Fruit fly (Drosophila melanogaster): ENCODE data around the gene CG14143.

The CG14143 gene

dm6 chr3L:11109454-11109853 is 25.3 kb upstream of the CG14143 start, which contains the start of the genes CG34012 and emei (continued):
- TF ChIP-seq CG4617 (GFP tag; optimal IDR thresholded peaks at IDR 0.05; ENCODE audit: borderline replicate concordance) (peak; percentile 6), dmrt11E (tag; optimal IDR thresholded peaks at IDR 0.05) (no peak), CG34422 (GFP tag; IDR thresholded peaks at IDR 0.05) (0 out of 3 replicates have a peak, but pooled peaks have one; percentile 37), Ets65A (GFP tag) (no peak), Ptx1 (GFP tag; IDR thresholded peaks at IDR 0.05) (no peak), CG13123 (GFP tag; optimal IDR thresholded peaks at IDR 0.05) (no peak), CG1233 (GFP tag; optimal IDR thresholded peaks at IDR 0.05) (no peak), CG17186 (GFP tag; optimal IDR thresholded peaks at IDR 0.05) (peak; percentile 18), zfh1 (GFP tag; IDR thresholded peaks at IDR 0.05) (no peak), Sry-δ (GFP tag; optimal IDR thresholded peaks at IDR 0.05) (no peak), Scr (GFP tag; IDR thresholded peaks at IDR 0.05; ENCODE audit: partially characterized antibody) (no peak), Sin3A (optimal IDR thresholded peaks at IDR 0.05) (peak; percentile 21), Max (GFP tag; optimal IDR thresholded peaks at IDR 0.05) (no peak), CG6791 (GFP tag; IDR thresholded peaks at IDR 0.05; ENCODE audit: partially characterized antibody) (no peak), CG7928 (GFP tag; optimal IDR thresholded peaks at IDR 0.05) (no peak), ATbp (GFP tag; optimal IDR thresholded peaks at IDR 0.05) (no peak), sna (GFP tag; IDR thresholded peaks at IDR 0.05; ENCODE audit: partially characterized antibody) (0 out of 2 replicates have a peak, but pooled peaks have one; percentile 30), Hr51 (GFP tag; optimal IDR thresholded peaks at IDR 0.05) (no peak), Dp (GFP tag; optimal IDR thresholded peaks at IDR 0.05) (peak; percentile 80), MESR4 (GFP tag; optimal IDR thresholded peaks at IDR 0.05) (peak; percentile 55), pho (GFP tag; optimal IDR thresholded peaks at IDR 0.05) (no peak), phol (tag; optimal IDR thresholded peaks at IDR 0.05) (peak; percentile 54), Dip2 (GFP tag; IDR thresholded peaks at IDR 0.05) (no peak), CG14710 (tag; optimal IDR thresholded peaks at IDR 0.05) (peak; percentile 60), CG9215 (GFP tag; IDR thresholded peaks at IDR 0.05) (no peak), bcd (GFP tag; optimal IDR thresholded peaks at IDR 0.05) (no peak), gfzf (GFP tag; optimal IDR thresholded peaks at IDR 0.05) (peak; percentile 77), CG5953 (GFP tag; IDR thresholded peaks at IDR 0.05) (no peak), CG7745 (tag; optimal IDR thresholded peaks at IDR 0.05) (no peak), E2f2 (GFP tag; IDR thresholded peaks at IDR 0.05) (peak; percentile 88), CG12071 (GFP tag; optimal IDR thresholded peaks at IDR 0.05) (no peak), run (tag; optimal IDR thresholded peaks at IDR 0.05) (no peak), Lpt (GFP tag; optimal IDR thresholded peaks at IDR 0.05) (no peak), CG2889 (GFP tag; IDR thresholded peaks at IDR 0.05) (no peak), CG11695 (GFP tag; IDR thresholded peaks at IDR 0.05) (no peak), D (optimal IDR thresholded peaks at IDR 0.05) (no peak), D (GFP tag; optimal IDR thresholded peaks at IDR 0.05) (no peak), stwl (tag; optimal IDR thresholded peaks at IDR 0.05) (peak; percentile 26), Xrp1 (GFP tag; IDR thresholded peaks at IDR 0.05) (no peak), Camta (GFP tag; optimal IDR thresholded peaks at IDR 0.05) (no peak), Aef1 (GFP tag; IDR thresholded peaks at IDR 0.05) (no peak), YL-1 (GFP tag; optimal IDR thresholded peaks at IDR 0.05) (peak; percentile 26), wdn (GFP tag; IDR thresholded peaks at IDR 0.05) (no peak), Pdp1 (GFP tag; optimal IDR thresholded peaks at IDR 0.05) (peak in 1 of 2 experiments; percentile 6), dan (GFP tag; IDR thresholded peaks at IDR 0.05) (no peak), sr (GFP tag; IDR thresholded peaks at IDR 0.05) (no peak), MBD-R2 (GFP tag; IDR thresholded peaks at IDR 0.05) (peak; percentile 41; the same call in 1 of the 2 replicates), Usf (GFP tag; optimal IDR thresholded peaks at IDR 0.05) (no peak), pfk (GFP tag; optimal IDR thresholded peaks at IDR 0.05) (no peak), pzg (GFP tag; optimal IDR thresholded peaks at IDR 0.05) (peak; percentile 43), CG1647 (GFP tag; optimal IDR thresholded peaks at IDR 0.05) (no peak), NfI (GFP tag; optimal IDR thresholded peaks at IDR 0.05) (no peak)

All from whole organism, embryonic.